Worm (Caenorhabditis elegans) whole organism, mixed stage, embryonic: ENCODE data around the gene F36D3.8.

Experiments
- M03D4.4 ChIP-seq: sonication (generic microtip); optimal IDR thresholded peaks from 2 replicates; lab custom pipeline; 2017; ENCODE audit warnings: mild to moderate bottlenecking, missing genetic modification characterization, missing compliant biosample characterization
- bed-3 ChIP-seq: fragments of 200-800 bp; sonication (Bioruptor generic); optimal IDR thresholded peaks from 3 replicates; lab custom pipeline; 2018; ENCODE audit warnings: mild to moderate bottlenecking, missing genetic modification characterization, moderate library complexity, missing compliant biosample characterization
- blmp-1 ChIP-seq: fragments of 150-350 bp; optimal IDR thresholded peaks from 2 replicates; lab custom pipeline; 2014; ENCODE audit warnings: missing biosample characterization, missing genetic modification characterization
- ceh-39 ChIP-seq: fragments of 150-350 bp; optimal IDR thresholded peaks from 2 replicates; lab custom pipeline; 2014; ENCODE audit warnings: missing biosample characterization, missing genetic modification characterization
- ceh-83 ChIP-seq: fragments of 200-800 bp; sonication (Bioruptor generic); optimal IDR thresholded peaks from 2 replicates; lab custom pipeline; 2018; ENCODE audit warnings: mild to moderate bottlenecking, missing genetic modification characterization, missing compliant biosample characterization
- ces-1 ChIP-seq: fragments of 150-350 bp; optimal IDR thresholded peaks from 2 replicates; lab custom pipeline; 2014; ENCODE audit warnings: missing biosample characterization, missing genetic modification reagents, missing genetic modification characterization
- cnd-1 ChIP-seq: fragments of 200-800 bp; sonication (Bioruptor generic); optimal IDR thresholded peaks from 2 replicates; lab custom pipeline; 2018; ENCODE audit warnings: mild to moderate bottlenecking, missing genetic modification characterization, missing compliant biosample characterization
- drap-1 ChIP-seq: fragments of 200-800 bp; sonication (Bioruptor generic); optimal IDR thresholded peaks from 3 replicates; lab custom pipeline; 2018; ENCODE audit warnings: mild to moderate bottlenecking, missing genetic modification characterization, missing compliant biosample characterization
- elt-1 ChIP-seq: sonication (generic microtip); optimal IDR thresholded peaks from 2 replicates; lab custom pipeline; 2017; ENCODE audit warnings: missing genetic modification characterization, mild to moderate bottlenecking, missing compliant biosample characterization, antibody characterized with exemption, moderate library complexity, borderline replicate concordance; ENCODE audit not compliant: insufficient read depth
- elt-3 ChIP-seq: fragments of 150-350 bp; optimal IDR thresholded peaks from 2 replicates; lab custom pipeline; 2014; ENCODE audit warnings: missing biosample characterization, missing genetic modification characterization
- hlh-1 ChIP-seq: fragments of 150-350 bp; optimal IDR thresholded peaks from 2 replicates; lab custom pipeline; 2014; ENCODE audit warnings: missing biosample characterization, missing genetic modification reagents, missing genetic modification characterization
- lin-13 ChIP-seq: fragments of 150-350 bp; optimal IDR thresholded peaks from 2 replicates; lab custom pipeline; 2014; ENCODE audit warnings: missing biosample characterization, missing genetic modification characterization
- lin-32 ChIP-seq: fragments of 200-800 bp; sonication (Bioruptor generic); optimal IDR thresholded peaks from 2 replicates; lab custom pipeline; 2018; ENCODE audit warnings: mild to moderate bottlenecking, missing genetic modification characterization, missing compliant biosample characterization
- mab-5 ChIP-seq: fragments of 150-350 bp; optimal IDR thresholded peaks from 2 replicates; lab custom pipeline; 2014; ENCODE audit warnings: missing biosample characterization, missing genetic modification characterization
- mep-1 ChIP-seq: fragments of 150-350 bp; optimal IDR thresholded peaks from 2 replicates; lab custom pipeline; 2017; ENCODE audit warnings: missing biosample characterization, missing genetic modification reagents, missing genetic modification characterization, inconsistent platforms
- mls-2 ChIP-seq: sonication (generic microtip); optimal IDR thresholded peaks from 2 replicates; lab custom pipeline; 2016; ENCODE audit warnings: mild to moderate bottlenecking, missing genetic modification characterization, moderate library complexity, missing compliant biosample characterization
- nhr-12 ChIP-seq: fragments of 150-350 bp; optimal IDR thresholded peaks from 2 replicates; lab custom pipeline; 2014; ENCODE audit warnings: missing biosample characterization, missing genetic modification characterization
- nhr-2 ChIP-seq: fragments of 150-350 bp; optimal IDR thresholded peaks from 2 replicates; lab custom pipeline; 2014; ENCODE audit warnings: missing biosample characterization, missing genetic modification characterization
- nhr-237 ChIP-seq: fragments of 150-350 bp; optimal IDR thresholded peaks from 2 replicates; lab custom pipeline; 2014; ENCODE audit warnings: missing biosample characterization, missing genetic modification characterization
- nhr-28 ChIP-seq: fragments of 150-350 bp; optimal IDR thresholded peaks from 2 replicates; lab custom pipeline; 2014; ENCODE audit warnings: missing biosample characterization, missing genetic modification characterization
- nhr-76 ChIP-seq: sonication (generic microtip); optimal IDR thresholded peaks from 2 replicates; lab custom pipeline; 2017; ENCODE audit warnings: missing biosample characterization, missing genetic modification characterization
- pha-4 ChIP-seq: fragments of 150-350 bp; optimal IDR thresholded peaks from 2 replicates; lab custom pipeline; 2018; ENCODE audit warnings: missing biosample characterization, missing genetic modification reagents, missing genetic modification characterization
- sem-2 ChIP-seq: fragments of 200-800 bp; sonication (Bioruptor generic); optimal IDR thresholded peaks from 2 replicates; lab custom pipeline; 2018; ENCODE audit warnings: mild to moderate bottlenecking, missing genetic modification characterization, missing compliant biosample characterization
- snpc-4 ChIP-seq: fragments of 150-350 bp; optimal IDR thresholded peaks from 2 replicates; lab custom pipeline; 2014; ENCODE audit warnings: missing biosample characterization, missing genetic modification characterization
- sptf-1 ChIP-seq: sonication (generic microtip); optimal IDR thresholded peaks from 2 replicates; lab custom pipeline; 2017; ENCODE audit warnings: mild to moderate bottlenecking, missing genetic modification characterization, moderate library complexity, missing compliant biosample characterization
- tbx-8 ChIP-seq: fragments of 200-800 bp; sonication (Bioruptor generic); optimal IDR thresholded peaks from 2 replicates; lab custom pipeline; 2018; ENCODE audit warnings: mild to moderate bottlenecking, missing genetic modification characterization, moderate library complexity, missing compliant biosample characterization
- unc-120 ChIP-seq: sonication (generic microtip); optimal IDR thresholded peaks from 2 replicates; lab custom pipeline; 2017; ENCODE audit warnings: missing genetic modification characterization, missing compliant biosample characterization; ENCODE audit not compliant: poor library complexity, severe bottlenecking
- unc-39 ChIP-seq: fragments of 150-350 bp; optimal IDR thresholded peaks from 2 replicates; lab custom pipeline; 2014; ENCODE audit warnings: missing biosample characterization, missing genetic modification characterization
- unc-62 ChIP-seq: fragments of 150-350 bp; optimal IDR thresholded peaks from 2 replicates; lab custom pipeline; 2014; ENCODE audit warnings: missing biosample characterization, missing genetic modification reagents, missing genetic modification characterization
- zip-8 ChIP-seq: fragments of 150-350 bp; optimal IDR thresholded peaks from 2 replicates; lab custom pipeline; 2014; ENCODE audit warnings: missing biosample characterization, missing genetic modification characterization
- ztf-11 ChIP-seq: fragments of 150-350 bp; optimal IDR thresholded peaks from 2 replicates; lab custom pipeline; 2014; ENCODE audit warnings: missing biosample characterization, missing genetic modification characterization

The F36D3.8 gene

ce11 chrV:16539666-16540065, 12.7 kb downstream of the F36D3.8 start:
- TF ChIP-seq zip-8 (tag; lab: Kevin White, UChicago) (no peak), ces-1 (GFP tag; lab: Kevin White, UChicago) (no peak), tbx-8 (no peak), drap-1 (GFP tag; lab: Kevin White, UChicago) (no peak), mep-1 (tag; lab: Kevin White, UChicago) (no peak), elt-3 (tag; lab: Kevin White, UChicago) (no peak)

DNA sequence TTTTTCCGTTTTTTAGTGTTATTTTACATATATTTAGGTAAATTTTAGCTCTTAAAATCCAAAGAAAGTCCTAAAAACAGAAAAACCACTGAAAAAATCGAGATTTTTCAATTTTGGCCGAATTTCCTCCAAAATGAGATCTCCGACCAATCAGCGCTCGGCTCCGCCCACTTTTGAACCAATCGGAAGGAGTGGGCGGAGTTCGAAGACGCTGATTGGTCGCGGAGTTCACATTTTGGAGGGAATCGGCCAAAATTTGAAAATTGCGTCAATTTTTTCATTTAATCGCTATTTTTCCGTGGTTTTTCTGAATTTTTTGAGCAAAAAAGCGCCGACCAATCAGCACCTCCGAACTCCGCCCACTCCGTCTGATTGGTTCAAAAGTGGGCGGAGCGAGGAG, 13.7 kb downstream of the F36D3.8 start:
- TF ChIP-seq lin-13 (tag; lab: Kevin White, UChicago) (no peak), unc-62 (GFP tag; lab: Kevin White, UChicago) (no peak), mab-5 (no peak), bed-3 (GFP tag; lab: Kevin White, UChicago) (no peak), ceh-83 (no peak)

- no peak for TF ChIP-seq nhr-28 (tag; lab: Kevin White, UChicago)
- no peak for TF ChIP-seq mls-2 (tag; lab: Kevin White, UChicago)
- TF ChIP-seq blmp-1 (tag; lab: Kevin White, UChicago): no peak
- TF ChIP-seq lin-13 (tag; lab: Kevin White, UChicago): no peak
- TF ChIP-seq nhr-76 (tag; lab: Kevin White, UChicago): no peak
- no peak for TF ChIP-seq elt-3 (tag; lab: Kevin White, UChicago)
- no peak for TF ChIP-seq hlh-1 (tag; lab: Kevin White, UChicago)
- no peak for TF ChIP-seq zip-8 (tag; lab: Kevin White, UChicago)
- TF ChIP-seq nhr-12 (tag; lab: Kevin White, UChicago): no peak
- TF ChIP-seq elt-1 (tag; lab: Kevin White, UChicago): no peak
- TF ChIP-seq lin-32 (GFP tag; lab: Kevin White, UChicago): no peak
- TF ChIP-seq ztf-11 (tag; lab: Kevin White, UChicago): no peak
- no peak for TF ChIP-seq unc-120 (tag; lab: Kevin White, UChicago)
- no peak for TF ChIP-seq snpc-4 (tag; lab: Kevin White, UChicago)
- TF ChIP-seq ces-1 (GFP tag; lab: Kevin White, UChicago): no peak
Measured at ce11 chrV:16550680-16551079, 23.7 kb downstream of the F36D3.8 start, which contains the start of gene srbc-65. TSS of gene srbc-65 (plus strand) at chrV:16550980.

- TF ChIP-seq unc-62 (GFP tag; lab: Kevin White, UChicago): no peak
- TF ChIP-seq unc-39: no peak
- TF ChIP-seq nhr-28 (tag; lab: Kevin White, UChicago): no peak
- peak; percentile 46 for TF ChIP-seq drap-1 (GFP tag; lab: Kevin White, UChicago)
- peak; percentile 13 for TF ChIP-seq mls-2 (tag; lab: Kevin White, UChicago)
- peak; percentile 5 for TF ChIP-seq sem-2 (GFP tag; lab: Kevin White, UChicago)
- peak; percentile 4 for TF ChIP-seq M03D4.4 (tag; lab: Kevin White, UChicago)
- TF ChIP-seq nhr-2: no peak
- no peak for TF ChIP-seq nhr-237 (tag; lab: Kevin White, UChicago)
- peak; percentile 29 for TF ChIP-seq bed-3 (GFP tag; lab: Kevin White, UChicago)
- TF ChIP-seq ceh-83: peak; percentile 21
- no peak for TF ChIP-seq pha-4 (tag; lab: Kevin White, UChicago)
- TF ChIP-seq lin-13 (tag; lab: Kevin White, UChicago): no peak
- no peak for TF ChIP-seq ceh-39 (tag; lab: Kevin White, UChicago)
- TF ChIP-seq ces-1 (GFP tag; lab: Kevin White, UChicago): no peak
- TF ChIP-seq zip-8 (tag; lab: Kevin White, UChicago): no peak
- TF ChIP-seq cnd-1 (tag; lab: Kevin White, UChicago): peak; percentile 65
- peak; percentile 64 for TF ChIP-seq lin-32 (GFP tag; lab: Kevin White, UChicago)
- TF ChIP-seq sptf-1 (tag; lab: Kevin White, UChicago): peak; percentile 67
Measured at ce11 chrV:16552929-16553328, 26.0 kb downstream of the F36D3.8 start, which contains the start of gene Y32B12B.4. TSS of gene Y32B12B.4 (plus strand) at chrV:16553327.

- TF ChIP-seq mls-2 (tag; lab: Kevin White, UChicago) (no peak), nhr-28 (tag; lab: Kevin White, UChicago) (no peak)
- TF ChIP-seq, all 35 proteins: peak for 0
Measured at ce11 chrV:16565639-16566038, 38.7 kb downstream of the F36D3.8 start, which contains the start of gene sru-45. TSS of gene sru-45 (plus strand) at chrV:16565939.
